Fruit fly (Drosophila melanogaster) whole organism, embryonic: ENCODE results near the gene CG14856.

Source experiments
- Doc2 ChIP-seq: fragments of 200-800 bp; sonication (Bioruptor generic); IDR thresholded peaks from 2 replicates; pipeline ENCODE4 v1.3.6; 2022; ENCODE audit warnings: missing biosample characterization, missing genetic modification characterization
- insv ChIP-seq, 2 experiments: fragments of 200-800 bp; sonication (Bioruptor generic); optimal IDR thresholded peaks; 3 replicates each; lab custom pipeline; 2016 to 2018; ENCODE audit warnings: missing biosample characterization in 2 of 2, missing genetic modification characterization in 2 of 2

DNA sequence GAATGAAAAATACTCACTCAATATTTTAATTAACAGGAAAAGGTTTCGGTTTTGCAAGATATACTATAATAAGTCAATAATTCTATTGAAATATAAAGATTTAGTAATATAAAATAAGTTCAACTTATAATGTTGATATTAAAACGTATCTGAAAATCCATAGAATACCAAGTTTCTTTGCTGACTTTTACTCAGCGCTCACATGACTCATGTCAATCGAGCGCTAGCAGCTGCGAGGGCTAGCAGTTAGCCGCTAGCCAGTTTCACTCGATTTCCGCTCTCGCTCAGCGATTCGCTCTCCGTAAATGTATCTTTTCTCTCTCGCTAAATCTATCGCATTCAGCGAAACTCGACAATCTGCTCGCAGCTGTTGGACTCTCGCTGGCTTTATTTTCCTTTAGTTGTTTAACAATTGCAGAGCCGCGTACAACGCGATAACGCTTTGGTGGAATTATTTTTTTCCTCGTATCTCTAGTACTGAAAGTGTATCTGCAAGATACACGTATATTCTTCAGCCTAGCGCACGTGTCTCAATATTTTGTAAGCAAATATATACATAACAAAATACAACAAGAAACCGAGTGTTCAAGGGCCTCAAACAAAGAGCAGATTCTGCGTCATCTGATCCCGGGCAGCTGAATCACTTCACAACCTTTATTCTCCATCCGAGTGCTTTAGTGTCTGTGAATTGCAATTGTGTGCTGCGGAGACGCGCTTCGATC lies 49.5 kb upstream of the CG14856 start:
- no peak for TF ChIP-seq Doc2
- TF ChIP-seq insv (GFP tag; optimal IDR thresholded peaks at IDR 0.05; lab: Kevin White, UChicago): peak in 1 of 2 experiments; percentile 57
